Worm (Caenorhabditis elegans) whole organism, L4 larva: ENCODE data around the gene R10E11.5.

Experiments used
- F49E8.2 ChIP-seq: sonication (generic microtip); optimal IDR thresholded peaks from 2 replicates; lab custom pipeline; 2016; ENCODE audit warnings: missing compliant biosample characterization, mild to moderate bottlenecking, missing genetic modification characterization, borderline replicate concordance
- T20F7.1 ChIP-seq: fragments of 200-800 bp; sonication (Bioruptor generic); optimal IDR thresholded peaks from 2 replicates; lab custom pipeline; 2018; ENCODE audit warnings: mild to moderate bottlenecking, missing genetic modification characterization, missing compliant biosample characterization
- Y105C5A.15 ChIP-seq: fragments of 200-800 bp; sonication (Bioruptor generic); IDR thresholded peaks from 2 replicates; pipeline ENCODE4 v1.3.6; 2022; ENCODE audit warnings: missing genetic modification characterization, missing compliant biosample characterization
- Y75B8A.6 ChIP-seq: fragments of 200-800 bp; sonication (Bioruptor generic); IDR thresholded peaks from 2 replicates; pipeline ENCODE4 v1.3.6; 2022; ENCODE audit warnings: missing genetic modification reagents, missing genetic modification characterization, missing compliant biosample characterization
- ZK337.2 ChIP-seq: fragments of 200-800 bp; sonication (Bioruptor generic); IDR thresholded peaks from 2 replicates; pipeline ENCODE4 v1.3.6; 2022; ENCODE audit warnings: missing genetic modification reagents, missing genetic modification characterization, missing compliant biosample characterization
- aha-1 ChIP-seq: fragments of 150-350 bp; peaks from one replicate; lab custom pipeline; 2014; ENCODE audit warnings: missing biosample characterization, missing genetic modification characterization
- ceh-28 ChIP-seq: fragments of 150-350 bp; optimal IDR thresholded peaks from 2 replicates; lab custom pipeline; 2014; ENCODE audit warnings: missing biosample characterization, missing genetic modification reagents, missing genetic modification characterization
- ceh-32 ChIP-seq: sonication (generic microtip); optimal IDR thresholded peaks from 2 replicates; lab custom pipeline; 2016; ENCODE audit warnings: mild to moderate bottlenecking, missing genetic modification characterization, missing compliant biosample characterization; ENCODE audit not compliant: poor library complexity
- ceh-44 ChIP-seq: fragments of 200-800 bp; sonication (Bioruptor generic); IDR thresholded peaks from 2 replicates; pipeline ENCODE4 v1.3.6; 2022; ENCODE audit warnings: missing genetic modification reagents, missing genetic modification characterization, missing compliant biosample characterization
- ceh-62 ChIP-seq: sonication (generic microtip); optimal IDR thresholded peaks from 2 replicates; lab custom pipeline; 2017; ENCODE audit warnings: missing biosample characterization, missing genetic modification characterization
- ceh-82 ChIP-seq: sonication (generic microtip); optimal IDR thresholded peaks from 2 replicates; lab custom pipeline; 2017; ENCODE audit warnings: missing biosample characterization, missing genetic modification characterization
- cey-2 ChIP-seq: sonication (generic microtip); optimal IDR thresholded peaks from 3 replicates; lab custom pipeline; 2017; ENCODE audit warnings: missing genetic modification characterization, mild to moderate bottlenecking, missing compliant biosample characterization, antibody characterized with exemption, borderline replicate concordance; ENCODE audit not compliant: insufficient read depth
- daf-16 ChIP-seq, 3 experiments: sonication (generic microtip); optimal IDR thresholded peaks; 2 replicates each; lab custom pipeline; 2016 to 2017; ENCODE audit warnings: missing genetic modification characterization in 3 of 3, missing genetic modification reagents in 3 of 3, mild to moderate bottlenecking in 2 of 3, missing compliant biosample characterization in 2 of 3, missing biosample characterization in 1 of 3, moderate library complexity in 1 of 3
- dmd-6 ChIP-seq: fragments of 200-800 bp; sonication (Bioruptor generic); IDR thresholded peaks from 2 replicates; pipeline ENCODE4 v1.3.6; 2022; ENCODE audit warnings: missing genetic modification reagents, missing genetic modification characterization, missing compliant biosample characterization
- dmd-9 ChIP-seq: fragments of 200-800 bp; sonication (Bioruptor generic); IDR thresholded peaks from 2 replicates; pipeline ENCODE4 v1.3.6; 2022; ENCODE audit warnings: missing genetic modification reagents, missing genetic modification characterization, missing compliant biosample characterization
- dpl-1 ChIP-seq: fragments of 150-350 bp; optimal IDR thresholded peaks from 2 replicates; lab custom pipeline; 2014; ENCODE audit warnings: missing biosample characterization, missing genetic modification reagents, missing genetic modification characterization
- duxl-1 ChIP-seq: sonication (generic microtip); optimal IDR thresholded peaks from 2 replicates; lab custom pipeline; 2016; ENCODE audit warnings: mild to moderate bottlenecking, missing genetic modification characterization, moderate library complexity, missing compliant biosample characterization; ENCODE audit not compliant: poor library complexity
- egl-43 ChIP-seq: fragments of 200-800 bp; sonication (Bioruptor generic); IDR thresholded peaks from 2 replicates; pipeline ENCODE4 v1.3.6; 2022; ENCODE audit warnings: missing genetic modification reagents, missing genetic modification characterization, missing compliant biosample characterization
- fkh-10 ChIP-seq: fragments of 150-350 bp; optimal IDR thresholded peaks from 2 replicates; lab custom pipeline; 2014; ENCODE audit warnings: missing biosample characterization, missing genetic modification reagents, missing genetic modification characterization
- fos-1 ChIP-seq: fragments of 150-350 bp; optimal IDR thresholded peaks from 2 replicates; lab custom pipeline; 2014; ENCODE audit warnings: missing biosample characterization, missing genetic modification characterization
- gei-8 ChIP-seq: fragments of 200-800 bp; sonication (Bioruptor generic); optimal IDR thresholded peaks from 2 replicates; lab custom pipeline; 2018; ENCODE audit warnings: mild to moderate bottlenecking, missing genetic modification characterization, missing compliant biosample characterization
- hlh-11 ChIP-seq: fragments of 200-800 bp; sonication (Bioruptor generic); optimal IDR thresholded peaks from 2 replicates; lab custom pipeline; 2018; ENCODE audit warnings: mild to moderate bottlenecking, missing genetic modification characterization, missing compliant biosample characterization
- lim-7 ChIP-seq: fragments of 200-800 bp; sonication (Bioruptor generic); IDR thresholded peaks from 2 replicates; pipeline ENCODE4 v1.3.6; 2022; ENCODE audit warnings: missing genetic modification characterization, missing compliant biosample characterization
- lin-1 ChIP-seq: fragments of 200-800 bp; sonication (Bioruptor generic); IDR thresholded peaks from 2 replicates; pipeline ENCODE4 v1.3.6; 2022; ENCODE audit warnings: missing genetic modification reagents, missing genetic modification characterization, missing compliant biosample characterization
- lin-29 ChIP-seq: fragments of 200-800 bp; sonication (Bioruptor generic); IDR thresholded peaks from 2 replicates; pipeline ENCODE4 v1.3.6; 2022; ENCODE audit warnings: missing genetic modification reagents, missing genetic modification characterization, missing compliant biosample characterization
- lsy-2 ChIP-seq, 2 experiments: fragments of 150-350 bp in 1 of 2; sonication (generic microtip) in 1 of 2; optimal IDR thresholded peaks; 2 replicates each; lab custom pipeline; 2014 to 2017; ENCODE audit warnings: missing biosample characterization in 2 of 2, missing genetic modification characterization in 2 of 2
- madf-5 ChIP-seq, 2 experiments: fragments of 200-800 bp; sonication (Bioruptor generic); IDR thresholded peaks; 2 replicates each; pipeline ENCODE4 v1.3.6; 2022; ENCODE audit warnings: missing compliant biosample characterization in 2 of 2, missing genetic modification characterization in 2 of 2
- nhr-10 ChIP-seq: fragments of 150-350 bp; optimal IDR thresholded peaks from 2 replicates; lab custom pipeline; 2014; ENCODE audit warnings: missing biosample characterization, missing genetic modification characterization
- nhr-111 ChIP-seq: fragments of 200-800 bp; sonication (Bioruptor generic); optimal IDR thresholded peaks from 2 replicates; lab custom pipeline; 2018; ENCODE audit warnings: mild to moderate bottlenecking, missing genetic modification characterization, missing compliant biosample characterization
- nhr-28 ChIP-seq: fragments of 150-350 bp; optimal IDR thresholded peaks from 2 replicates; lab custom pipeline; 2014; ENCODE audit warnings: missing biosample characterization, missing genetic modification characterization
- nhr-42 ChIP-seq: fragments of 200-800 bp; sonication (Bioruptor generic); IDR thresholded peaks from 2 replicates; pipeline ENCODE4 v1.3.6; 2022; ENCODE audit warnings: missing genetic modification characterization, missing compliant biosample characterization
- nhr-76 ChIP-seq: fragments of 150-350 bp; optimal IDR thresholded peaks from 2 replicates; lab custom pipeline; 2014; ENCODE audit warnings: missing biosample characterization, missing genetic modification characterization
- nhr-77 ChIP-seq: fragments of 150-350 bp; optimal IDR thresholded peaks from 2 replicates; lab custom pipeline; 2014; ENCODE audit warnings: missing biosample characterization, missing genetic modification characterization
- pha-4 ChIP-seq, 2 experiments: fragments of 150-350 bp in 1 of 2; fragments of 200-800 bp in 1 of 2; sonication (Bioruptor generic) in 1 of 2; IDR thresholded peaks in 1 of 2; optimal IDR thresholded peaks in 1 of 2; 2 replicates each; pipeline versions ENCODE4 v1.3.6 to Lab custom; 2014 to 2022; ENCODE audit warnings: missing genetic modification characterization in 2 of 2, missing genetic modification reagents in 2 of 2, missing biosample characterization in 1 of 2, missing compliant biosample characterization in 1 of 2
- php-3 ChIP-seq: fragments of 200-800 bp; sonication (Bioruptor generic); IDR thresholded peaks from 2 replicates; pipeline ENCODE4 v1.3.6; 2022; ENCODE audit warnings: missing genetic modification reagents, missing genetic modification characterization, missing compliant biosample characterization
- set-16 ChIP-seq: fragments of 200-800 bp; sonication (Bioruptor generic); IDR thresholded peaks from 2 replicates; pipeline ENCODE4 v1.3.6; 2022; ENCODE audit warnings: missing genetic modification reagents, missing genetic modification characterization, missing compliant biosample characterization
- skn-1 ChIP-seq: fragments of 150-350 bp; optimal IDR thresholded peaks from 2 replicates; lab custom pipeline; 2014; ENCODE audit warnings: missing biosample characterization, missing genetic modification characterization
- snpc-1.2 ChIP-seq: fragments of 200-800 bp; sonication (Bioruptor generic); IDR thresholded peaks from 2 replicates; pipeline ENCODE4 v1.3.6; 2022; ENCODE audit warnings: missing genetic modification reagents, missing genetic modification characterization, missing compliant biosample characterization
- spr-1 ChIP-seq: sonication (generic microtip); optimal IDR thresholded peaks from 2 replicates; lab custom pipeline; 2016; ENCODE audit warnings: mild to moderate bottlenecking, missing genetic modification characterization, missing compliant biosample characterization
- spr-3 ChIP-seq: fragments of 200-800 bp; sonication (Bioruptor generic); optimal IDR thresholded peaks from 2 replicates; lab custom pipeline; 2018; ENCODE audit warnings: mild to moderate bottlenecking, missing genetic modification characterization, missing compliant biosample characterization
- unc-39 ChIP-seq: sonication (generic microtip); optimal IDR thresholded peaks from 2 replicates; lab custom pipeline; 2017; ENCODE audit warnings: missing biosample characterization, missing genetic modification characterization
- unc-62 ChIP-seq, 3 experiments: fragments of 150-350 bp in 1 of 3; sonication (generic microtip); optimal IDR thresholded peaks in 2 of 3; peaks in 1 of 3; 1 replicate in 1 of 3; 2 replicates in 2 of 3; lab custom pipeline; 2014 to 2017; ENCODE audit warnings: missing biosample characterization in 3 of 3, missing genetic modification characterization in 3 of 3, missing genetic modification reagents in 3 of 3, missing genotype in 1 of 3
- vab-7 ChIP-seq: fragments of 200-800 bp; sonication (Bioruptor generic); IDR thresholded peaks from 2 replicates; pipeline ENCODE4 v1.3.6; 2022; ENCODE audit warnings: missing genetic modification reagents, missing genetic modification characterization, missing compliant biosample characterization
- zfp-3 ChIP-seq: fragments of 200-800 bp; sonication (Bioruptor generic); conservative IDR thresholded peaks from 2 replicates; pipeline ENCODE4 v1.3.6; 2022; ENCODE audit warnings: missing genetic modification reagents, missing genetic modification characterization, missing compliant biosample characterization

Gene R10E11.5

DNA sequence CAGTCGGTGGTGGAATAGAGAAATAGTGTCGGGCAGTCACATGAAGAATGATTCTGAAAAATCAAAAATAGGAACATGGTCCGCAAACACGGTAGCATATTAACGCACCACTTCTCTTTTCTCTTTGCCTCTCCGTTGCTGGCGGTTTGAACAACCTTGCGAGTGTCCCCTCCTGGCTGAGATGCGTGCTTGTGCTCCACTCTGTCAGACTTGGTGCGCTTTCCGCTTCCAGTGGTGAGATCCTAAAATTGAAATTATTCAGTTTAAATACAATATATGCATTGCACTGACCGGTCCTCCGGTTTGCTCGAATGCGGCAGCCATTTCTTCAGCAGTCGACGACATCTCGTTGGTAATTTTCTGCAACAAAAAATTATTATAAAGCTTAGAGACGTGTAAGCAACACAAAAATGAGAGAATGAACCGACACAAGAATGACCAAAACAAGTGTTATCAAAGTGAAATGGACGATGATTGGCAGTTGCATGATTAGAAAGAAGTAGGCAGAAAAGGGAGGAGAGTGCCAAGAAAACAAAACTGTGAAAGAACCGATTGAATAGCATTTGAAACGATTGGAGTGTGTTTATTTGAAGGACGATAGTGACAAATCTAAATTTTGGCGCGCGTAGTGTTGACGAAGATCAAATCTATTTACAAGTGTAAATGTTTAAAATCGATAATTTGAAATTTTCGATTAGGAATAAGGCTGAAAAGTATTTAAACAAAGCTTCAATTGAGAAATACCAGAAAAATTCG, 35.8 kb upstream of the R10E11.5 start, which contains the start of gene ZK632.9 (continued):
- TF ChIP-seq daf-16 (GFP tag; optimal IDR thresholded peaks at IDR 0.05; lab: Kevin White, UChicago) = no peak
- TF ChIP-seq daf-16 (tag; optimal IDR thresholded peaks at IDR 0.05; lab: Kevin White, UChicago) = peak; percentile 94
- TF ChIP-seq T20F7.1 = no peak
- TF ChIP-seq lin-29 (GFP tag; lab: Robert Waterston, UW) = no peak
- no peak for TF ChIP-seq nhr-77 (tag; lab: Kevin White, UChicago)
- no peak for TF ChIP-seq duxl-1 (tag; lab: Kevin White, UChicago)
- no peak for TF ChIP-seq spr-3 (GFP tag; lab: Kevin White, UChicago)
- TF ChIP-seq aha-1 (tag; lab: Kevin White, UChicago) = no peak
- no peak for TF ChIP-seq dmd-9 (GFP tag; lab: Robert Waterston, UW)
- TF ChIP-seq dmd-6 (GFP tag; lab: Robert Waterston, UW) = peak; percentile 48
- TF ChIP-seq fos-1 = no peak
- TF ChIP-seq snpc-1.2 (GFP tag; lab: Robert Waterston, UW) = 0 out of 2 replicates have a peak, but pooled peaks have one; percentile 34
- no peak for TF ChIP-seq F49E8.2
- no peak for TF ChIP-seq madf-5 (GFP tag; IDR thresholded peaks at IDR 0.05; lab: Robert Waterston, UW)
- peak; percentile 70; the same call in 1 of the 2 replicates for TF ChIP-seq Y75B8A.6 (GFP tag; lab: Robert Waterston, UW)
- TF ChIP-seq spr-1 = no peak
- TF ChIP-seq ceh-82 (tag; lab: Kevin White, UChicago) = no peak
- TF ChIP-seq lin-1 (GFP tag; lab: Robert Waterston, UW) = no peak
- peak; percentile 10 for TF ChIP-seq dpl-1 (GFP tag; lab: Kevin White, UChicago)
- TF ChIP-seq nhr-76 (tag; lab: Kevin White, UChicago) = no peak
- no peak for TF ChIP-seq unc-39 (tag; lab: Kevin White, UChicago)
- TF ChIP-seq gei-8 (GFP tag; lab: Kevin White, UChicago) = no peak
- peak; percentile 63 for TF ChIP-seq nhr-28
- no peak for TF ChIP-seq ceh-62 (tag; lab: Kevin White, UChicago)
- peak; percentile 26 for TF ChIP-seq ceh-28 (tag; lab: Kevin White, UChicago)
- 0 out of 2 replicates have a peak, but pooled peaks have one; percentile 16 for TF ChIP-seq set-16 (GFP tag; lab: Robert Waterston, UW)
- TF ChIP-seq skn-1 (tag; lab: Kevin White, UChicago) = no peak
- peak; percentile 54 for TF ChIP-seq egl-43
- no peak for TF ChIP-seq nhr-111
- TF ChIP-seq unc-62 (GFP tag; optimal IDR thresholded peaks at IDR 0.05 in 1 of 2; lab: Kevin White, UChicago) = peak in 1 of 2 experiments; percentile 56
- no peak for TF ChIP-seq unc-62 (tag; optimal IDR thresholded peaks at IDR 0.05; lab: Kevin White, UChicago)
- no peak for TF ChIP-seq ceh-32 (tag; lab: Kevin White, UChicago)
- no peak for TF ChIP-seq vab-7
- TF ChIP-seq ZK337.2 (GFP tag; lab: Robert Waterston, UW) = no peak
- TF ChIP-seq fkh-10 = no peak
- no peak for TF ChIP-seq zfp-3 (GFP tag; lab: Robert Waterston, UW)
- TF ChIP-seq Y105C5A.15 = 0 out of 2 replicates have a peak, but pooled peaks have one; percentile 25
- TF ChIP-seq php-3 (GFP tag; lab: Robert Waterston, UW) = no peak
- no peak for TF ChIP-seq lsy-2 (tag; optimal IDR thresholded peaks at IDR 0.05; lab: Kevin White, UChicago)
- no peak for TF ChIP-seq nhr-10 (tag; lab: Kevin White, UChicago)
- 0 out of 2 replicates have a peak, but pooled peaks have one; percentile 32 for TF ChIP-seq pha-4 (GFP tag; IDR thresholded peaks at IDR 0.05; lab: Robert Waterston, UW)
- no peak for TF ChIP-seq pha-4 (tag; optimal IDR thresholded peaks at IDR 0.05; lab: Kevin White, UChicago)
- peak; percentile 41 for TF ChIP-seq hlh-11 (tag; lab: Kevin White, UChicago)
- TF ChIP-seq cey-2 (tag; lab: Kevin White, UChicago) = no peak
- no peak for TF ChIP-seq lim-7 (GFP tag; lab: Robert Waterston, UW)
- no peak for TF ChIP-seq ceh-44 (GFP tag; lab: Robert Waterston, UW)
- no peak for TF ChIP-seq nhr-42
